Fruit fly (Drosophila melanogaster) Kc167 (cell line): ENCODE data around the gene CG14391.

Experiments
- Myc ChIP-seq: fragments of >200 bp; optimal IDR thresholded peaks from 2 replicates; lab custom pipeline; 2017; ENCODE audit warnings: missing external identifiers
- Sin3A ChIP-seq: fragments of >200 bp; optimal IDR thresholded peaks from 2 replicates; lab custom pipeline; 2018; ENCODE audit warnings: missing external identifiers
- h ChIP-seq: fragments of >200 bp; optimal IDR thresholded peaks from 3 replicates; lab custom pipeline; 2018; ENCODE audit warnings: missing external identifiers
- insv ChIP-seq: fragments of >200 bp; optimal IDR thresholded peaks from 3 replicates; lab custom pipeline; 2018; ENCODE audit warnings: missing external identifiers
- psq ChIP-seq: fragments of >200 bp; optimal IDR thresholded peaks from 2 replicates; lab custom pipeline; 2017; ENCODE audit warnings: missing external identifiers
- ttk ChIP-seq: sonication (Bioruptor generic); optimal IDR thresholded peaks from 2 replicates; lab custom pipeline; 2017; ENCODE audit warnings: missing external identifiers

- TF ChIP-seq psq, result no peak
- no peak for TF ChIP-seq Sin3A (lab: Kevin White, UChicago)
- TF ChIP-seq insv, result no peak
- no peak for TF ChIP-seq ttk
- no peak for TF ChIP-seq Myc (lab: Kevin White, UChicago)
- TF ChIP-seq h (lab: Kevin White, UChicago), result no peak
Observed at dm6 chr3R:12723759-12724158, 29.1 kb upstream of the CG14391 start.
